Fruit fly (Drosophila melanogaster): ENCODE results near the gene I-t.

The I-t gene

dm6 chr3R:11735337-11735736 lies 31.5 kb downstream of the I-t start, which contains the start of gene CG14721 (continued):
- TF ChIP-seq CG7987 (GFP tag; optimal IDR thresholded peaks at IDR 0.05) (no peak), CG1792 (GFP tag; optimal IDR thresholded peaks at IDR 0.05) (no peak), eve (GFP tag; optimal IDR thresholded peaks at IDR 0.05) (no peak), insv (GFP tag; optimal IDR thresholded peaks at IDR 0.05) (no peak), CG13296 (GFP tag; optimal IDR thresholded peaks at IDR 0.05) (no peak), exex (tag; optimal IDR thresholded peaks at IDR 0.05) (no peak), CG10431 (GFP tag; optimal IDR thresholded peaks at IDR 0.05) (no peak), Hr39 (optimal IDR thresholded peaks at IDR 0.05) (no peak), BtbVII (GFP tag; optimal IDR thresholded peaks at IDR 0.05) (no peak), CG1832 (GFP tag; optimal IDR thresholded peaks at IDR 0.05) (no peak), croc (GFP tag; conservative IDR thresholded peaks at IDR 0.05) (no peak), zen2 (GFP tag; IDR thresholded peaks at IDR 0.05; ENCODE audit: partially characterized antibody) (no peak; the same call in 2 of the 3 replicates), D (optimal IDR thresholded peaks at IDR 0.05) (no peak), D (GFP tag; optimal IDR thresholded peaks at IDR 0.05) (no peak), CG7556 (GFP tag; optimal IDR thresholded peaks at IDR 0.05) (no peak), crp (GFP tag; optimal IDR thresholded peaks at IDR 0.05) (peak in 1 of 2 experiments; percentile 52), sob (GFP tag; IDR thresholded peaks at IDR 0.05) (no peak), CG4282 (GFP tag; optimal IDR thresholded peaks at IDR 0.05) (no peak), Rfx (GFP tag; IDR thresholded peaks at IDR 0.05) (no peak; the same call in 1 of the 2 replicates), HmgZ (tag; optimal IDR thresholded peaks at IDR 0.05) (peak; percentile 44), slp2 (GFP tag; optimal IDR thresholded peaks at IDR 0.05) (no peak), CG13123 (GFP tag; optimal IDR thresholded peaks at IDR 0.05) (no peak), Bgb (GFP tag; IDR thresholded peaks at IDR 0.05; ENCODE audit: partially characterized antibody) (peak; percentile 36; the same call in 1 of the 2 replicates), Dfd (GFP tag; optimal IDR thresholded peaks at IDR 0.05) (no peak), CG1529 (GFP tag; optimal IDR thresholded peaks at IDR 0.05) (no peak), gcm2 (GFP tag; optimal IDR thresholded peaks at IDR 0.05) (no peak), Dbx (GFP tag; IDR thresholded peaks at IDR 0.05) (0 out of 3 replicates have a peak, but pooled peaks have one; percentile 5), slou (GFP tag; optimal IDR thresholded peaks at IDR 0.05) (no peak), CG9932 (GFP tag; IDR thresholded peaks at IDR 0.05) (peak; percentile 33; the same call in 1 of the 2 replicates), CG10209 (GFP tag; optimal IDR thresholded peaks at IDR 0.05) (no peak), repo (GFP tag; optimal IDR thresholded peaks at IDR 0.05) (no peak), CG7745 (tag; optimal IDR thresholded peaks at IDR 0.05) (no peak), CG15073 (GFP tag; optimal IDR thresholded peaks at IDR 0.05) (no peak), CG17829 (tag; optimal IDR thresholded peaks at IDR 0.05) (no peak), nmo (GFP tag; optimal IDR thresholded peaks at IDR 0.05) (peak; percentile 54), Ets97D (GFP tag; optimal IDR thresholded peaks at IDR 0.05) (peak; percentile 72), ken (GFP tag; IDR thresholded peaks at IDR 0.05) (0 out of 3 replicates have a peak, but pooled peaks have one; percentile 11), slbo (GFP tag; IDR thresholded peaks at IDR 0.05) (peak; percentile 43; the same call in 1 of the 2 replicates), amos (GFP tag; IDR thresholded peaks at IDR 0.05; ENCODE audit: partially characterized antibody) (peak; percentile 39; the same call in 1 of the 2 replicates), HLH4C (GFP tag; IDR thresholded peaks at IDR 0.05; ENCODE audit: partially characterized antibody) (peak; percentile 37; the same call in 1 of the 3 replicates), Mad (GFP tag; optimal IDR thresholded peaks at IDR 0.05) (no peak), CG9727 (GFP tag; optimal IDR thresholded peaks at IDR 0.05) (no peak), stc (GFP tag; IDR thresholded peaks at IDR 0.05) (no peak), dati (GFP tag; IDR thresholded peaks at IDR 0.05) (no peak), tin (GFP tag; optimal IDR thresholded peaks at IDR 0.05) (peak; percentile 10), tna (GFP tag; IDR thresholded peaks at IDR 0.05; ENCODE audit: partially characterized antibody) (no peak), CG14667 (GFP tag; IDR thresholded peaks at IDR 0.05) (no peak), pzg (GFP tag; optimal IDR thresholded peaks at IDR 0.05) (peak; percentile 77), nerfin-1 (tag; optimal IDR thresholded peaks at IDR 0.05) (no peak), mld (GFP tag; IDR thresholded peaks at IDR 0.05; ENCODE audit: partially characterized antibody) (no peak), CG16813 (GFP tag; IDR thresholded peaks at IDR 0.05; ENCODE audit: partially characterized antibody) (peak; percentile 37; the same call in 1 of the 3 replicates)
